Worm (Caenorhabditis elegans): Measurements from ENCODE around the gene nhr-168.

nhr-168 gene

DNA sequence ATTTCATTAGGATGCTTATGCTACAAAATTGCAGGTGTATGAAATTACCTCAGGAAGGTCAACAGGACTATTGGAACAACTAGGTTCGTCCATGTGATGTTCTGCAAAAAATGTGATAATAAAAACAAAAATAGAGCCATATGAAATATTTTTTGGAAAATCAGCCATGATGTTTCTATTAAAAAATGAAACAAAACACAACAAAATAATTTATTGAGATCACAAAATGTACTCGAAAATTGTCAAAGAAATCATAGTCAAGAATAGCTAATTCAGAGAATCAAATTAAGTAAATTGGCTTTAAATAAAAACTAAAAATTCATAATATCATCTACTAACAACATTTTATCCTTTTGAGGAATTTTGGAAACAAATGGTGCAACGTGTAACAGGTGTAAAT, 2.8 kb downstream of the nhr-168 start, which contains the start of gene nhr-129:
Gene nhr-129 (minus strand): TSS at position 101 of the 400 bp plus-strand sequence.
- no peak for TF ChIP-seq unc-62 (GFP tag; optimal IDR thresholded peaks at IDR 0.05 in 1 of 2)
- no peak for TF ChIP-seq unc-62 (tag; optimal IDR thresholded peaks at IDR 0.05)
- no peak for TF ChIP-seq lim-7 (GFP tag; IDR thresholded peaks at IDR 0.05)
- TF ChIP-seq nhr-6 (tag; optimal IDR thresholded peaks at IDR 0.05) = no peak
- TF ChIP-seq ceh-32 (tag; optimal IDR thresholded peaks at IDR 0.05; ENCODE audit: poor library complexity) = no peak
- TF ChIP-seq hmg-1.1 (GFP tag; IDR thresholded peaks at IDR 0.05) = no peak
- TF ChIP-seq mdt-29 (GFP tag; IDR thresholded peaks at IDR 0.05) = no peak
- no peak for TF ChIP-seq nhr-77 (tag; optimal IDR thresholded peaks at IDR 0.05)
- TF ChIP-seq gei-8 (GFP tag; optimal IDR thresholded peaks at IDR 0.05) = no peak
- TF ChIP-seq attf-4 (tag; optimal IDR thresholded peaks at IDR 0.05) = no peak
- no peak for TF ChIP-seq snpc-4 (tag; optimal IDR thresholded peaks at IDR 0.05)
- TF ChIP-seq spr-1 (tag; optimal IDR thresholded peaks at IDR 0.05) = no peak
- no peak for TF ChIP-seq Y75B8A.6 (GFP tag; IDR thresholded peaks at IDR 0.05)
- no peak for TF ChIP-seq rbr-2 (tag; optimal IDR thresholded peaks at IDR 0.05)
- TF ChIP-seq daf-8 (GFP tag; IDR thresholded peaks at IDR 0.05) = no peak
- TF ChIP-seq lsy-2 (tag; optimal IDR thresholded peaks at IDR 0.05) = no peak
- no peak for TF ChIP-seq F49E8.2 (tag; optimal IDR thresholded peaks at IDR 0.05; ENCODE audit: borderline replicate concordance)
- TF ChIP-seq dmd-9 (GFP tag; IDR thresholded peaks at IDR 0.05) = no peak

DNA sequence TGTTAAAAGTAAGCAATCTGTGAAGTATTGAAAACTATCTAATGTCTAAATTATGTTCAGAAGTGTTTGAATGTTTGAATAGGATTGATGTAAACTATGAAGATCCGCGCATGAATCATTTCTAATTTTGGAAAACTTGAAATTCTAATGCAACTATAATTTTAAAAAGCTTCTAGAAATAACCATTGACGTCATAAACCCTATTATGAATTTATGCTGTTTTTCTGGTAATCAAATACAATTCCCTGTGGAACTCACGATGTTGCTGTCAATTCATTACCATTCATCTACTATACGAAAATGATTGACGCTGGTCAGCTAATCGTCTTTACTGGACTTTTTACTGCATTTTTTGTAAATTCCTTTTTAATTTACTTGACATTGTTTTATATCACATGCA, 6.2 kb downstream of the nhr-168 start, which contains the start of gene str-37:
Gene str-37 (plus strand): TSS at position 301 of the 400 bp plus-strand sequence.
- TF ChIP-seq F49E8.2 (tag; optimal IDR thresholded peaks at IDR 0.05; ENCODE audit: borderline replicate concordance) (no peak), Y105C5A.15 (GFP tag; IDR thresholded peaks at IDR 0.05) (no peak)

DNA sequence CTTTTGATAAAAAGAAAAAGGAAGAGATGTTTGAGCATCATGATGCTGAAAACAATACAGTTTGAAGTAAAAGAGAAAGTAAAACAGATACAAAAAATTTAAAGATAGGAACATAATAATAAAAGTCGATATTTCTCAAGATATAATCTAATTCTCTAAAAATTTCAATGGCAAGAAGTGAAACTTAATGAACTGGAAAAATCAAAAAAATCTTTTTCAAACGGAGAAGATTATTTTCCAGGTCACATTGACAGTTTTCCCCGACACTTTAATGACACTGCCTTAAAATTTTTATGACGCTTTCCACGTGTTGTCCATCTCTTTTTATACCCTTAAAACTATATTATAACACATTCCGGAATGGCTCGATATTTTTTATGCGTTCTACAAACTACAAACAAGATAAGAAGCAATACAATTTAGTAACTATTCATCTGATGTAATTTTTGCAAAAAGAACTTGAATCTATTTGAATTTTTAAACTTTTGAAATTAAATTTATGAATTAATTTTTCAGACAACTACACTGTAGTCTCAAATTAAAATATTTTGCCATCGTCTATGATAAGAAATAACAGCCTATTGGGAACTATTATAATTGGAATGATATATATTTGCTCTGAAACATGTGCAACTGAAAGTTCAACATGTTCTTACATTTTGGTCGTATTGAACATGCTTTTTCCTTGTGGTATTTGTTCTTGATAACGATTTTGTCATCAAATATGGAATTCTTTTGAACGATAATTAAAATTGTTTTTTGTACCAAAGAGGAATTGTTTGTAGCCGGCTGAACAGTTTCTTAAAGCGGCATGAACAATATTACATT, 8.5 kb downstream of the nhr-168 start, which contains the start of gene C50B6.7:
Gene C50B6.7 (minus strand): TSS at position 51 of the 828 bp plus-strand sequence.
- TF ChIP-seq nhr-28 (tag; optimal IDR thresholded peaks at IDR 0.05) = peak; percentile 2
- no peak for TF ChIP-seq daf-16 (GFP tag; optimal IDR thresholded peaks at IDR 0.05)
- TF ChIP-seq daf-16 (tag; optimal IDR thresholded peaks at IDR 0.05) = peak; percentile 52
- peak; percentile 11 for TF ChIP-seq dve-1 (tag; optimal IDR thresholded peaks at IDR 0.05; ENCODE audit: insufficient read depth)
- no peak for TF ChIP-seq saeg-2 (GFP tag; IDR thresholded peaks at IDR 0.05)
- TF ChIP-seq php-3 (GFP tag; IDR thresholded peaks at IDR 0.05) = peak; percentile 90
- TF ChIP-seq aha-1 (tag) = peak; percentile 56
- TF ChIP-seq dmd-6 (GFP tag; IDR thresholded peaks at IDR 0.05) = peak; percentile 48
- no peak for TF ChIP-seq nhr-111 (GFP tag; optimal IDR thresholded peaks at IDR 0.05)
- TF ChIP-seq pqm-1 (tag; optimal IDR thresholded peaks at IDR 0.05) = peak; percentile 22
- no peak for TF ChIP-seq dpl-1 (GFP tag; optimal IDR thresholded peaks at IDR 0.05)
- TF ChIP-seq vab-7 (GFP tag; IDR thresholded peaks at IDR 0.05) = no peak
- no peak for TF ChIP-seq lin-13 (GFP tag; optimal IDR thresholded peaks at IDR 0.05)
- peak; percentile 9 for TF ChIP-seq nhr-48 (tag; optimal IDR thresholded peaks at IDR 0.05)
- TF ChIP-seq unc-62 (GFP tag; optimal IDR thresholded peaks at IDR 0.05 in 1 of 2) = peak in 1 of 2 experiments; percentile 3
- no peak for TF ChIP-seq unc-62 (tag; optimal IDR thresholded peaks at IDR 0.05)

DNA sequence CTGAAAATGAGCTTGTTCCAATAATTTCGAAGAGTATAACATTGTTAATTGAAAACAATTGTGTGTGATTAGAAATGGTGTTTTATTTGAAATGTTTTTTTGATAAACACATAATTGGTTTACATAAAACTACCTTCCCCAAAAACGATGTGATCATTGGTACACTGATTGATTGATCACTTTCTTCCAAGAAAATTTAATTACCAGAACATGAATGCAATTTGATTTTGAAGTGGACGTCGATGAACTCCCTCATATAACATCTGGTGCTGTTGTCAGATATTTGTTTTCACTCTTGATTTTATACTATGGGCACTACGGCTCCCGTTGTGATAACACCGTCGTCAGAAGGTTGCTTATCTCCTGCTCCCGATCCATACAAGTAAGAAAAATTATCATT, 13.0 kb downstream of the nhr-168 start, which contains the start of gene srh-15:
Gene srh-15 (plus strand): TSS at position 301 of the 400 bp plus-strand sequence.
- TF ChIP-seq unc-62 (GFP tag; optimal IDR thresholded peaks at IDR 0.05 in 1 of 2) (peak in 1 of 2 experiments; percentile 73), unc-62 (tag; optimal IDR thresholded peaks at IDR 0.05) (no peak), hmg-1.1 (GFP tag; IDR thresholded peaks at IDR 0.05) (no peak)
